Worm (Caenorhabditis elegans) whole organism, young adult: Measurements from ENCODE around the gene H17B01.5.

Experiments
- C17E4.6 ChIP-seq: fragments of 200-800 bp; sonication (Bioruptor generic); IDR thresholded peaks from 2 replicates; pipeline ENCODE4 v1.3.6; 2022; ENCODE audit warnings: missing genetic modification reagents, missing genetic modification characterization, missing compliant biosample characterization
- F37B4.10 ChIP-seq: fragments of 200-800 bp; sonication (Bioruptor generic); IDR thresholded peaks from 2 replicates; pipeline ENCODE4 v1.3.6; 2022; ENCODE audit warnings: missing genetic modification characterization, missing compliant biosample characterization
- F39B2.1 ChIP-seq: fragments of 200-800 bp; sonication (Bioruptor generic); IDR thresholded peaks from 2 replicates; pipeline ENCODE4 v1.3.6; 2022; ENCODE audit warnings: missing genetic modification reagents, missing genetic modification characterization, missing compliant biosample characterization
- K11D2.4 ChIP-seq: fragments of 200-800 bp; sonication (Bioruptor generic); IDR thresholded peaks from 2 replicates; pipeline ENCODE4 v1.3.6; 2022; ENCODE audit warnings: missing genetic modification reagents, missing genetic modification characterization, missing compliant biosample characterization
- Y67H2A.10 ChIP-seq: fragments of 200-800 bp; sonication (Bioruptor generic); conservative IDR thresholded peaks from 2 replicates; pipeline ENCODE4 v1.3.6; 2022; ENCODE audit warnings: missing genetic modification reagents, missing genetic modification characterization, missing compliant biosample characterization
- atf-7 ChIP-seq: sonication (generic microtip); optimal IDR thresholded peaks from 2 replicates; lab custom pipeline; 2017; ENCODE audit warnings: mild to moderate bottlenecking, missing genetic modification characterization, missing compliant biosample characterization
- bed-1 ChIP-seq: fragments of 200-800 bp; sonication (Bioruptor generic); IDR thresholded peaks from 2 replicates; pipeline ENCODE4 v1.3.6; 2022; ENCODE audit warnings: missing genetic modification reagents, missing genetic modification characterization, missing compliant biosample characterization
- cebp-2 ChIP-seq: fragments of 200-800 bp; sonication (Bioruptor generic); IDR thresholded peaks from 2 replicates; pipeline ENCODE4 v1.3.6; 2022; ENCODE audit warnings: missing genetic modification characterization, missing compliant biosample characterization
- ceh-100 ChIP-seq: fragments of 200-800 bp; sonication (Bioruptor generic); IDR thresholded peaks from 2 replicates; pipeline ENCODE4 v1.3.6; 2022; ENCODE audit warnings: missing genetic modification reagents, missing genetic modification characterization, missing compliant biosample characterization
- dpff-1 ChIP-seq: sonication (generic microtip); optimal IDR thresholded peaks from 2 replicates; lab custom pipeline; 2017; ENCODE audit warnings: mild to moderate bottlenecking, missing genetic modification characterization, missing compliant biosample characterization
- egl-18 ChIP-seq: fragments of 200-800 bp; sonication (Bioruptor generic); IDR thresholded peaks from 2 replicates; pipeline ENCODE4 v1.3.6; 2022; ENCODE audit warnings: missing genetic modification reagents, missing genetic modification characterization, missing compliant biosample characterization
- egrh-3 ChIP-seq: fragments of 200-800 bp; sonication (Bioruptor generic); IDR thresholded peaks from 2 replicates; pipeline ENCODE4 v1.3.6; 2022; ENCODE audit warnings: missing genetic modification reagents, missing genetic modification characterization, missing compliant biosample characterization
- hsf-1 ChIP-seq: fragments of 200-800 bp; sonication (Bioruptor generic); IDR thresholded peaks from 2 replicates; pipeline ENCODE4 v1.3.6; 2022; ENCODE audit warnings: missing genetic modification reagents, missing genetic modification characterization, missing compliant biosample characterization
- lag-1 ChIP-seq: fragments of 200-800 bp; sonication (Bioruptor generic); IDR thresholded peaks from 2 replicates; pipeline ENCODE4 v1.3.6; 2022; ENCODE audit warnings: missing genetic modification reagents, missing genetic modification characterization, missing compliant biosample characterization
- lir-1 ChIP-seq: fragments of 200-800 bp; sonication (Bioruptor generic); conservative IDR thresholded peaks from 2 replicates; pipeline ENCODE4 v1.3.6; 2022; ENCODE audit warnings: missing genetic modification reagents, missing genetic modification characterization, missing compliant biosample characterization
- madf-3 ChIP-seq: fragments of 200-800 bp; sonication (Bioruptor generic); IDR thresholded peaks from 2 replicates; pipeline ENCODE4 v1.3.6; 2022; ENCODE audit warnings: missing genetic modification reagents, missing genetic modification characterization, missing compliant biosample characterization
- nfya-2 ChIP-seq: fragments of 200-800 bp; sonication (Bioruptor generic); IDR thresholded peaks from 2 replicates; pipeline ENCODE4 v1.3.6; 2022; ENCODE audit warnings: missing genetic modification reagents, missing genetic modification characterization, missing compliant biosample characterization
- nfyb-1 ChIP-seq: fragments of 200-800 bp; sonication (Bioruptor generic); IDR thresholded peaks from 2 replicates; pipeline ENCODE4 v1.3.6; 2022; ENCODE audit warnings: missing genetic modification reagents, missing genetic modification characterization, missing compliant biosample characterization
- rpc-1 ChIP-seq, 2 experiments: fragments of 150-350 bp in 1 of 2; sonication (generic microtip) in 1 of 2; optimal IDR thresholded peaks; 2 replicates each; lab custom pipeline; 2014 to 2018; ENCODE audit warnings: missing biosample characterization in 1 of 2, missing genetic modification characterization in 1 of 2, missing genetic modification reagents in 1 of 2, missing genotype in 1 of 2
- sea-2 ChIP-seq: fragments of 200-800 bp; sonication (Bioruptor generic); IDR thresholded peaks from 2 replicates; pipeline ENCODE4 v1.3.6; 2022; ENCODE audit warnings: missing genetic modification characterization, missing compliant biosample characterization
- sptf-2 ChIP-seq: fragments of 200-800 bp; sonication (Bioruptor generic); optimal IDR thresholded peaks from 2 replicates; lab custom pipeline; 2018; ENCODE audit warnings: mild to moderate bottlenecking, missing genetic modification characterization, missing compliant biosample characterization
- zfh-2 ChIP-seq: fragments of 200-800 bp; sonication (Bioruptor generic); conservative IDR thresholded peaks from 2 replicates; pipeline ENCODE4 v1.3.6; 2022; ENCODE audit warnings: missing genetic modification reagents, missing genetic modification characterization, missing compliant biosample characterization
- ztf-25 ChIP-seq: fragments of 200-800 bp; sonication (Bioruptor generic); IDR thresholded peaks from 2 replicates; pipeline ENCODE4 v1.3.6; 2022; ENCODE audit warnings: missing genetic modification reagents, missing genetic modification characterization, missing compliant biosample characterization
- ztf-28 ChIP-seq: fragments of 200-800 bp; sonication (Bioruptor generic); IDR thresholded peaks from 2 replicates; pipeline ENCODE4 v1.3.6; 2022; ENCODE audit warnings: missing genetic modification reagents, missing genetic modification characterization, missing compliant biosample characterization
- ztf-6 ChIP-seq: fragments of 200-800 bp; sonication (Bioruptor generic); IDR thresholded peaks from 2 replicates; pipeline ENCODE4 v1.3.6; 2022; ENCODE audit warnings: missing genetic modification reagents, missing genetic modification characterization, missing compliant biosample characterization

Gene H17B01.5

DNA sequence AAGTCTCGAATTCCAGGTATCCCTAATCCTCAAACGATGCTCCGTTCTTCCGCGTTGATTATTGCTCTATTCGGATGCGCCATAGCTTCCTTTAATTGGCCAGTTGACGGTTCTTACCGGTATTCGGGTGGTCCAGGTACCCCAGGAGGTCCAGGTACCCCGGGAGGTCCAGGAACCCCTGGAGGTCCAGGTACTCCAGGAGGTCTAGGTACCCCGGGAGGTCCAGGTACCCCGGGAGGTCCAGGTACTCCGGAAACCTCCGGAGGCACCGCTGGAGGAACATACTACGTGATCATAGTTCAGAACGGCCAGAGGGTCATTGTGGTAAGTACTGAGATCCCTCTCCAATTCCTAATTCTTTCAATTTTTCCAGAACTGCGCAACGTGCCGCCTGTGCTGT lies 5.7 kb downstream of the H17B01.5 start, which contains the start of gene Y51H7C.1:
Gene Y51H7C.1, plus strand, starts transcription at position 17 of the 400 bp plus-strand sequence.
- TF ChIP-seq zfh-2 (GFP tag; lab: Robert Waterston, UW) (peak; percentile 65), egrh-3 (peak; percentile 86)

DNA sequence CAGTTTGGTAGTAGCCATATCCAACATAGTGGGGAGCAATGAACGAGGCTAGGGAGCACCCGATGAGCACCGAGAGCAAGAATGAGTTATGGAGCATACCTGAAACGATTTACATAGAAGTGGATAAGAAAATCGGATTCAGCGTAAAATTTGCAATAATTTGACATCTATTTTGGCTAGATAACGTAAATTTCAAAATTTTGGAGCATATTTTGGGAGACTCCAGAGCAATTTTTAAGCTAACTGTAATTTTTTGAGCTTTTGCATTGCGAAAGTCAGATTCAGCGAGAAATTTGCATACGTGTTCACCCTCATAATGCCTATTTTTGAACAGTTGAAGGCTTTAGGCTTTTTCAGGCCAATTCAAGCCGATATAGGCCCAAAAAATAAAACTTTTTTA lies 6.9 kb downstream of the H17B01.5 start, which contains the start of gene Y51H7C.13:
Gene Y51H7C.13, minus strand, starts transcription at position 101 of the 400 bp plus-strand sequence.
- TF ChIP-seq C17E4.6 (GFP tag; lab: Robert Waterston, UW): no peak
- TF ChIP-seq atf-7 (tag; lab: Kevin White, UChicago): no peak
- TF ChIP-seq rpc-1 (optimal IDR thresholded peaks at IDR 0.05; lab: Kevin White, UChicago): no peak
- no peak for TF ChIP-seq rpc-1 (tag; optimal IDR thresholded peaks at IDR 0.05; lab: Kevin White, UChicago)
- no peak for TF ChIP-seq lir-1 (GFP tag; lab: Robert Waterston, UW)
- no peak for TF ChIP-seq egl-18 (GFP tag; lab: Robert Waterston, UW)
- TF ChIP-seq dpff-1 (tag; lab: Kevin White, UChicago): no peak
- no peak for TF ChIP-seq sptf-2 (GFP tag; lab: Kevin White, UChicago)

DNA sequence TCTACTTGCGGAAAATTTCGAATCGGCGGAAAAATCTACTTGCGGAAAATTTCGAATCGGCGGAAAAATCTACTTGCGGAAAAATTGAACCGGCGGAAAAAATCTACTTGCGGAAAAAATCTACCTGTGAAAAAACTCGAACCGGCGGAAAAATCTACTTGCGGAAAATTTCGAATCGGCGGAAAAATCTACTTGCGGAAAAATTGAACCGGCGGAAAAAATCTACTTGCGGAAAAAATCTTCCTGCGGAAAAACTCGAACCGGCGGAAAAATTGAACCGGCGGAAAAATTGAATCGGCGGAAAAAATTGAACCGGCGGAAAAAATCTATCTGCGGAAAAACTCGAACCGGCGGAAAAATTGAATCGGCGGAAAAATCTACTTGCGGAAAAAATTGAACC lies 15.6 kb downstream of the H17B01.5 start:
- 0 out of 2 replicates have a peak, but pooled peaks have one; percentile 31 for TF ChIP-seq ztf-25
- TF ChIP-seq sea-2 (GFP tag; lab: Robert Waterston, UW): 0 out of 2 replicates have a peak, but pooled peaks have one; percentile 63
- TF ChIP-seq Y67H2A.10: 0 out of 2 replicates have a peak, but pooled peaks have one; percentile 23
- TF ChIP-seq K11D2.4 (GFP tag; lab: Robert Waterston, UW): 0 out of 2 replicates have a peak, but pooled peaks have one; percentile 30
- 0 out of 2 replicates have a peak, but pooled peaks have one; percentile 85 for TF ChIP-seq bed-1 (GFP tag; lab: Robert Waterston, UW)
- peak; percentile 48; the same call in 1 of the 2 replicates for TF ChIP-seq egrh-3
- peak; percentile 68; the same call in 1 of the 2 replicates for TF ChIP-seq ztf-6 (GFP tag; lab: Robert Waterston, UW)
- 0 out of 2 replicates have a peak, but pooled peaks have one; percentile 12 for TF ChIP-seq lag-1 (GFP tag; lab: Robert Waterston, UW)
- 0 out of 2 replicates have a peak, but pooled peaks have one; percentile 79 for TF ChIP-seq F37B4.10 (GFP tag; lab: Robert Waterston, UW)
- peak; percentile 73; the same call in 1 of the 2 replicates for TF ChIP-seq madf-3 (GFP tag; lab: Robert Waterston, UW)
- peak; percentile 30; the same call in 1 of the 2 replicates for TF ChIP-seq nfya-2 (GFP tag; lab: Robert Waterston, UW)
- TF ChIP-seq nfyb-1 (GFP tag; lab: Robert Waterston, UW): 0 out of 2 replicates have a peak, but pooled peaks have one; percentile 18
- TF ChIP-seq hsf-1 (GFP tag; lab: Robert Waterston, UW): peak; percentile 40; the same call in 1 of the 2 replicates
- TF ChIP-seq ceh-100 (GFP tag; lab: Robert Waterston, UW): 0 out of 2 replicates have a peak, but pooled peaks have one; percentile 20

DNA sequence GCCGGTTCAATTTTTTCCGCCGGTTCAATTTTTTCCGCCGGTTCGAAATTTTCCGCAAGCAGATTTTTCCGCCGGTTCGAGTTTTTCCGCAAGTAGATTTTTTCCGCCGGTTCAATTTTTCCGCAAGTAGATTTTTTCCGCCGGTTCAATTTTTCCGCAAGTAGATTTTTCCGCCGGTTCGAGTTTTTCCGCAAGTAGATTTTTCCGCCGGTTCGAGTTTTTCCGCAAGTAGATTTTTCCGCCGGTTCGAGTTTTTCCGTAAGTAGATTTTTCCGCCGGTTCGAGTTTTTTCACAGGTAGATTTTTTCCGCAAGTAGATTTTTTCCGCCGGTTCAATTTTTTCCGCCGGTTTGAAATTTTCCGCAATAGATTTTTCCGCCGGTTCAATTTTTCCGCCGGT lies 19.0 kb downstream of the H17B01.5 start:
- TF ChIP-seq egrh-3 (0 out of 2 replicates have a peak, but pooled peaks have one; percentile 19), cebp-2 (GFP tag; lab: Robert Waterston, UW) (0 out of 2 replicates have a peak, but pooled peaks have one; percentile 53)

DNA sequence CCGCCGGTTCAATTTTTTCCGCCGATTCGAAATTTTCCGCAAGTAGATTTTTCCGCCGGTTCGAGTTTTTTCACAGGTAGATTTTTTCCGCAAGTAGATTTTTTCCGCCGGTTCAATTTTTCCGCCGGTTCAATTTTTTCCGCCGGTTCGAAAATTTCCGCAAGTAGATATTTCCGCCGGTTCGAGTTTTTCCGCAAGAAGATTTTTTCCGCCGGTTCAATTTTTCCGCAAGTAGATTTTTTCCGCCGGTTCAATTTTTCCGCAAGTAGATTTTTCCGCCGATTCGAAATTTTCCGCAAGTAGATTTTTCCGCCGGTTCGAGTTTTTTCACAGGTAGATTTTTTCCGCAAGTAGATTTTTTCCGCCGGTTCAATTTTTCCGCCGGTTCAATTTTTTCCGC lies 19.7 kb downstream of the H17B01.5 start:
- TF ChIP-seq ztf-28 (GFP tag; lab: Robert Waterston, UW) (peak; percentile 54; the same call in 1 of the 2 replicates), F39B2.1 (GFP tag; lab: Robert Waterston, UW) (0 out of 2 replicates have a peak, but pooled peaks have one; percentile 11), sea-2 (GFP tag; lab: Robert Waterston, UW) (peak; percentile 62; the same call in 1 of the 2 replicates), cebp-2 (GFP tag; lab: Robert Waterston, UW) (peak; percentile 35; the same call in 1 of the 2 replicates)

DNA sequence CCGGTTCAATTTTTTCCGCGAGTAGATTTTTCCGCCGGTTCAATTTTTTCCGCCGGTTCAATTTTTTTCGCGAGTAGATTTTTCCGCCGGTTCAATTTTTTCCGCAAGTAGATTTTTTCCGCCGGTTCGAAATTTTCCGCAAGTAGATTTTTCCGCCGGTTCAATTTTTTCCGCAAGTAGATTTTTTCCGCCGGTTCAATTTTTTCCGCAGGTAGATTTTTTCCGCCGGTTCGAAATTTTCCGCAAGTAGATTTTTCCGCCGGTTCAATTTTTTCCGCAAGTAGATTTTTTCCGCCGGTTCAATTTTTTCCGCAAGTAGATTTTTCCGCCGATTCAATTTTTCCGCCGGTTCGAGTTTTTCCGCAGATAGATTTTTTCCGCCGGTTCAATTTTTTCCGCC lies 20.2 kb downstream of the H17B01.5 start:
- TF ChIP-seq sea-2 (GFP tag; lab: Robert Waterston, UW) (0 out of 2 replicates have a peak, but pooled peaks have one; percentile 24), nfya-2 (GFP tag; lab: Robert Waterston, UW) (peak; percentile 52; the same call in 1 of the 2 replicates), ztf-25 (0 out of 2 replicates have a peak, but pooled peaks have one; percentile 26)
